Worm (Caenorhabditis elegans) whole organism, L4 larva: ENCODE measurements around the gene C14A4.9.

Experiments
- F37D6.2 ChIP-seq: sonication (generic microtip); optimal IDR thresholded peaks from 2 replicates; lab custom pipeline; 2016; ENCODE audit warnings: mild to moderate bottlenecking, missing genetic modification characterization, missing compliant biosample characterization
- F44E2.7 ChIP-seq: fragments of 200-800 bp; sonication (Bioruptor generic); IDR thresholded peaks from 2 replicates; pipeline ENCODE4 v2.1.2; 2022; ENCODE audit warnings: missing genetic modification characterization, missing compliant biosample characterization
- F49E8.2 ChIP-seq: sonication (generic microtip); optimal IDR thresholded peaks from 2 replicates; lab custom pipeline; 2016; ENCODE audit warnings: missing compliant biosample characterization, mild to moderate bottlenecking, missing genetic modification characterization, borderline replicate concordance
- R02D3.7 ChIP-seq: fragments of 150-350 bp; sonication (generic microtip); optimal IDR thresholded peaks from 3 replicates; lab custom pipeline; 2014; ENCODE audit warnings: missing biosample characterization, missing genetic modification characterization
- T20F7.1 ChIP-seq: fragments of 200-800 bp; sonication (Bioruptor generic); optimal IDR thresholded peaks from 2 replicates; lab custom pipeline; 2018; ENCODE audit warnings: mild to moderate bottlenecking, missing genetic modification characterization, missing compliant biosample characterization
- Y105C5A.15 ChIP-seq: fragments of 200-800 bp; sonication (Bioruptor generic); IDR thresholded peaks from 2 replicates; pipeline ENCODE4 v1.3.6; 2022; ENCODE audit warnings: missing genetic modification characterization, missing compliant biosample characterization
- ZK546.5 ChIP-seq, 2 experiments: sonication (generic microtip); optimal IDR thresholded peaks; 2 replicates each; lab custom pipeline; 2017; ENCODE audit warnings: missing biosample characterization in 2 of 2, missing genetic modification characterization in 2 of 2
- aha-1 ChIP-seq: fragments of 150-350 bp; peaks from one replicate; lab custom pipeline; 2014; ENCODE audit warnings: missing biosample characterization, missing genetic modification characterization
- ama-1 ChIP-seq: fragments of 150-350 bp; optimal IDR thresholded peaks from 2 replicates; lab custom pipeline; 2014; ENCODE audit warnings: inconsistent platforms, mixed read lengths
- arid-1 ChIP-seq: fragments of 200-800 bp; sonication (Bioruptor generic); conservative IDR thresholded peaks from 2 replicates; pipeline ENCODE4 v1.3.6; 2022; ENCODE audit warnings: missing genetic modification reagents, missing genetic modification characterization, missing compliant biosample characterization
- ceh-32 ChIP-seq: sonication (generic microtip); optimal IDR thresholded peaks from 2 replicates; lab custom pipeline; 2016; ENCODE audit warnings: mild to moderate bottlenecking, missing genetic modification characterization, missing compliant biosample characterization; ENCODE audit not compliant: poor library complexity
- ceh-62 ChIP-seq: sonication (generic microtip); optimal IDR thresholded peaks from 2 replicates; lab custom pipeline; 2017; ENCODE audit warnings: missing biosample characterization, missing genetic modification characterization
- ceh-82 ChIP-seq: sonication (generic microtip); optimal IDR thresholded peaks from 2 replicates; lab custom pipeline; 2017; ENCODE audit warnings: missing biosample characterization, missing genetic modification characterization
- ces-1 ChIP-seq: fragments of 150-350 bp; sonication (generic microtip); optimal IDR thresholded peaks from 4 replicates; lab custom pipeline; 2014; ENCODE audit warnings: missing biosample characterization, missing genetic modification reagents, missing genetic modification characterization
- cey-2 ChIP-seq: sonication (generic microtip); optimal IDR thresholded peaks from 3 replicates; lab custom pipeline; 2017; ENCODE audit warnings: missing genetic modification characterization, mild to moderate bottlenecking, missing compliant biosample characterization, antibody characterized with exemption, borderline replicate concordance; ENCODE audit not compliant: insufficient read depth
- ctbp-1 ChIP-seq: fragments of 200-800 bp; sonication (Bioruptor generic); IDR thresholded peaks from 2 replicates; pipeline ENCODE4 v1.3.6; 2022; ENCODE audit warnings: missing genetic modification reagents, missing genetic modification characterization, missing compliant biosample characterization
- daf-12 ChIP-seq: fragments of 150-350 bp; optimal IDR thresholded peaks from 2 replicates; lab custom pipeline; 2014; ENCODE audit warnings: missing biosample characterization, missing genetic modification reagents, missing genetic modification characterization
- daf-16 ChIP-seq, 3 experiments: sonication (generic microtip); optimal IDR thresholded peaks; 2 replicates each; lab custom pipeline; 2016 to 2017; ENCODE audit warnings: missing genetic modification characterization in 3 of 3, missing genetic modification reagents in 3 of 3, mild to moderate bottlenecking in 2 of 3, missing compliant biosample characterization in 2 of 3, missing biosample characterization in 1 of 3, moderate library complexity in 1 of 3
- daf-19 ChIP-seq: fragments of 200-800 bp; sonication (Bioruptor generic); conservative IDR thresholded peaks from 2 replicates; pipeline ENCODE4 v1.3.6; 2022; ENCODE audit warnings: missing genetic modification characterization, missing compliant biosample characterization
- dmd-9 ChIP-seq: fragments of 200-800 bp; sonication (Bioruptor generic); IDR thresholded peaks from 2 replicates; pipeline ENCODE4 v1.3.6; 2022; ENCODE audit warnings: missing genetic modification reagents, missing genetic modification characterization, missing compliant biosample characterization
- dve-1 ChIP-seq: sonication (generic microtip); optimal IDR thresholded peaks from 2 replicates; lab custom pipeline; 2017; ENCODE audit warnings: antibody characterized with exemption, mild to moderate bottlenecking, missing genetic modification characterization, missing compliant biosample characterization; ENCODE audit not compliant: insufficient read depth
- egl-43 ChIP-seq: fragments of 200-800 bp; sonication (Bioruptor generic); IDR thresholded peaks from 2 replicates; pipeline ENCODE4 v1.3.6; 2022; ENCODE audit warnings: missing genetic modification reagents, missing genetic modification characterization, missing compliant biosample characterization
- gei-8 ChIP-seq: fragments of 200-800 bp; sonication (Bioruptor generic); optimal IDR thresholded peaks from 2 replicates; lab custom pipeline; 2018; ENCODE audit warnings: mild to moderate bottlenecking, missing genetic modification characterization, missing compliant biosample characterization
- hlh-11 ChIP-seq: fragments of 200-800 bp; sonication (Bioruptor generic); optimal IDR thresholded peaks from 2 replicates; lab custom pipeline; 2018; ENCODE audit warnings: mild to moderate bottlenecking, missing genetic modification characterization, missing compliant biosample characterization
- jun-1 ChIP-seq: fragments of 150-350 bp; optimal IDR thresholded peaks from 2 replicates; lab custom pipeline; 2014; ENCODE audit warnings: missing biosample characterization, missing genetic modification reagents, missing genetic modification characterization
- lin-1 ChIP-seq: fragments of 200-800 bp; sonication (Bioruptor generic); IDR thresholded peaks from 2 replicates; pipeline ENCODE4 v1.3.6; 2022; ENCODE audit warnings: missing genetic modification reagents, missing genetic modification characterization, missing compliant biosample characterization
- lin-29 ChIP-seq: fragments of 200-800 bp; sonication (Bioruptor generic); IDR thresholded peaks from 2 replicates; pipeline ENCODE4 v1.3.6; 2022; ENCODE audit warnings: missing genetic modification reagents, missing genetic modification characterization, missing compliant biosample characterization
- lsy-2 ChIP-seq, 2 experiments: fragments of 150-350 bp in 1 of 2; sonication (generic microtip) in 1 of 2; optimal IDR thresholded peaks; 2 replicates each; lab custom pipeline; 2014 to 2017; ENCODE audit warnings: missing biosample characterization in 2 of 2, missing genetic modification characterization in 2 of 2
- madf-9 ChIP-seq: fragments of 200-800 bp; sonication (Bioruptor generic); conservative IDR thresholded peaks from 2 replicates; pipeline ENCODE4 v1.3.6; 2022; ENCODE audit warnings: missing genetic modification reagents, missing genetic modification characterization, missing compliant biosample characterization
- mdt-29 ChIP-seq: fragments of 200-800 bp; sonication (Bioruptor generic); IDR thresholded peaks from 2 replicates; pipeline ENCODE4 v1.3.6; 2022; ENCODE audit warnings: missing genetic modification reagents, missing genetic modification characterization, missing compliant biosample characterization
- mep-1 ChIP-seq: fragments of 150-350 bp; sonication (generic microtip); optimal IDR thresholded peaks from 3 replicates; lab custom pipeline; 2014; ENCODE audit warnings: missing biosample characterization, missing genetic modification characterization
- mes-2 ChIP-seq: sonication (generic microtip); optimal IDR thresholded peaks from 2 replicates; lab custom pipeline; 2016; ENCODE audit warnings: missing genotype, mild to moderate bottlenecking, missing genetic modification characterization, missing compliant biosample characterization; ENCODE audit not compliant: poor library complexity, severe bottlenecking
- mxl-3 ChIP-seq: fragments of 200-800 bp; sonication (Bioruptor generic); optimal IDR thresholded peaks from 2 replicates; lab custom pipeline; 2018; ENCODE audit warnings: mild to moderate bottlenecking, missing genetic modification characterization, missing compliant biosample characterization
- nhr-11 ChIP-seq: fragments of 150-350 bp; optimal IDR thresholded peaks from 2 replicates; lab custom pipeline; 2014; ENCODE audit warnings: missing biosample characterization, missing genetic modification characterization
- nhr-111 ChIP-seq: fragments of 200-800 bp; sonication (Bioruptor generic); optimal IDR thresholded peaks from 2 replicates; lab custom pipeline; 2018; ENCODE audit warnings: mild to moderate bottlenecking, missing genetic modification characterization, missing compliant biosample characterization
- nhr-77 ChIP-seq: fragments of 150-350 bp; optimal IDR thresholded peaks from 2 replicates; lab custom pipeline; 2014; ENCODE audit warnings: missing biosample characterization, missing genetic modification characterization
- pha-4 ChIP-seq, 2 experiments: fragments of 150-350 bp in 1 of 2; fragments of 200-800 bp in 1 of 2; sonication (Bioruptor generic) in 1 of 2; IDR thresholded peaks in 1 of 2; optimal IDR thresholded peaks in 1 of 2; 2 replicates each; pipeline versions ENCODE4 v1.3.6 to Lab custom; 2014 to 2022; ENCODE audit warnings: missing genetic modification characterization in 2 of 2, missing genetic modification reagents in 2 of 2, missing biosample characterization in 1 of 2, missing compliant biosample characterization in 1 of 2
- skn-1 ChIP-seq: fragments of 150-350 bp; optimal IDR thresholded peaks from 2 replicates; lab custom pipeline; 2014; ENCODE audit warnings: missing biosample characterization, missing genetic modification characterization
- spr-1 ChIP-seq: sonication (generic microtip); optimal IDR thresholded peaks from 2 replicates; lab custom pipeline; 2016; ENCODE audit warnings: mild to moderate bottlenecking, missing genetic modification characterization, missing compliant biosample characterization
- spr-3 ChIP-seq: fragments of 200-800 bp; sonication (Bioruptor generic); optimal IDR thresholded peaks from 2 replicates; lab custom pipeline; 2018; ENCODE audit warnings: mild to moderate bottlenecking, missing genetic modification characterization, missing compliant biosample characterization
- tag-97 ChIP-seq: fragments of 200-800 bp; sonication (Bioruptor generic); IDR thresholded peaks from 2 replicates; pipeline ENCODE4 v1.3.6; 2022; ENCODE audit warnings: missing genetic modification characterization, missing compliant biosample characterization
- tra-1 ChIP-seq: fragments of 200-800 bp; sonication (Bioruptor generic); IDR thresholded peaks from 2 replicates; pipeline ENCODE4 v1.3.6; 2022; ENCODE audit warnings: missing genetic modification reagents, missing genetic modification characterization, missing compliant biosample characterization
- unc-130 ChIP-seq: sonication (generic microtip); optimal IDR thresholded peaks from 2 replicates; lab custom pipeline; 2016; ENCODE audit warnings: missing genetic modification reagents, missing genetic modification characterization, missing compliant biosample characterization
- unc-39 ChIP-seq: sonication (generic microtip); optimal IDR thresholded peaks from 2 replicates; lab custom pipeline; 2017; ENCODE audit warnings: missing biosample characterization, missing genetic modification characterization
- unc-62 ChIP-seq, 3 experiments: fragments of 150-350 bp in 1 of 3; sonication (generic microtip); optimal IDR thresholded peaks in 2 of 3; peaks in 1 of 3; 1 replicate in 1 of 3; 2 replicates in 2 of 3; lab custom pipeline; 2014 to 2017; ENCODE audit warnings: missing biosample characterization in 3 of 3, missing genetic modification characterization in 3 of 3, missing genetic modification reagents in 3 of 3, missing genotype in 1 of 3
- zfp-3 ChIP-seq: fragments of 200-800 bp; sonication (Bioruptor generic); conservative IDR thresholded peaks from 2 replicates; pipeline ENCODE4 v1.3.6; 2022; ENCODE audit warnings: missing genetic modification reagents, missing genetic modification characterization, missing compliant biosample characterization
- zip-11 ChIP-seq: fragments of 200-800 bp; sonication (Bioruptor generic); IDR thresholded peaks from 2 replicates; pipeline ENCODE4 v1.3.6; 2022; ENCODE audit warnings: missing genetic modification characterization, missing compliant biosample characterization
- zip-2 ChIP-seq: fragments of 150-350 bp; optimal IDR thresholded peaks from 2 replicates; lab custom pipeline; 2014; ENCODE audit warnings: missing biosample characterization, missing genetic modification characterization

Gene C14A4.9

DNA sequence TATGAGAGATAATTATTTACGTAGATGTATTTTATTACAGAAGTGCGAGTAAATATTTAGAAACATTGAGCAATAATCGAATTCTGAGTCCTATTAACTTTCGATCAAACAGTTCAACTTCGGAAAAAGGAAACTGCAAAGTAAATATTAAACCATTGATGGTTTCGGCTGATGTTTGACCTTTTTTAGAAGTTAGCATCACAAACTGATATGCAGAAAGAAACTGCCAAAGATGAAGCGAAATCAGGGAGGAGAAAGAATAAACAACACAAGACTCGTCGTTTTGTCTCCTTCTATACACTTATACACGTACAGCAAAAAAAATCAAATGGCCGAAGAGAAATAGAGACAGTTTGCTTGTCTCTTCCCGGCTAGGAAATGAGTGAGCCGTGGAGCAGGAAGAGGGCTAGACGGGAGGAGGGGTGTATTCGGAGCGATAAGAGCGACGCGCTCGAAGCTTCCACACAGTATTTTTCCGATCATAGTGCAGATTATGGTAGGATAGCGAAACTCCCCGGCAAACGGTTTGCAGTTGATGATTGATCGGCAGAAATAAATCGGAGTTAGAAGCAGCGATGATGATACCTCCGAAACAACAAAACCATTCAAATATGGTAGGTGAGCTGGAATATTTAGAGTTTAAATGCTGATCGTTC lies 42.5 kb upstream of the C14A4.9 start (continued):
- TF ChIP-seq egl-43 (GFP tag; lab: Robert Waterston, UW) (peak; percentile 54; the same call in 1 of the 2 replicates), ceh-62 (no peak), unc-62 (GFP tag; optimal IDR thresholded peaks at IDR 0.05 in 1 of 2; lab: Kevin White, UChicago) (peak in 1 of 2 experiments; percentile 91), unc-62 (tag; optimal IDR thresholded peaks at IDR 0.05; lab: Kevin White, UChicago) (no peak), ama-1 (peak; percentile 42), zfp-3 (GFP tag; lab: Robert Waterston, UW) (no peak), ZK546.5 (tag; optimal IDR thresholded peaks at IDR 0.05; lab: Kevin White, UChicago) (no peak), daf-19 (GFP tag; lab: Robert Waterston, UW) (peak; percentile 69; the same call in 1 of the 2 replicates), daf-12 (no peak), lin-29 (GFP tag; lab: Robert Waterston, UW) (no peak), unc-130 (GFP tag; lab: Kevin White, UChicago) (no peak), tag-97 (no peak), madf-9 (GFP tag; lab: Robert Waterston, UW) (no peak; the same call in 1 of the 2 replicates), T20F7.1 (GFP tag; lab: Kevin White, UChicago) (no peak), unc-39 (tag; lab: Kevin White, UChicago) (no peak), mep-1 (tag; lab: Kevin White, UChicago) (peak; percentile 8), F37D6.2 (tag; lab: Kevin White, UChicago) (no peak), spr-1 (tag; lab: Kevin White, UChicago) (no peak), tra-1 (GFP tag; lab: Robert Waterston, UW) (0 out of 2 replicates have a peak, but pooled peaks have one; percentile 28), aha-1 (peak; percentile 8), ctbp-1 (GFP tag; lab: Robert Waterston, UW) (no peak), skn-1 (tag; lab: Kevin White, UChicago) (no peak), F49E8.2 (tag; lab: Kevin White, UChicago) (no peak), spr-3 (GFP tag; lab: Kevin White, UChicago) (no peak), gei-8 (GFP tag; lab: Kevin White, UChicago) (no peak), Y105C5A.15 (no peak), dve-1 (no peak), nhr-111 (GFP tag; lab: Kevin White, UChicago) (no peak), nhr-11 (tag; lab: Kevin White, UChicago) (no peak), ceh-32 (tag; lab: Kevin White, UChicago) (no peak), lin-1 (GFP tag; lab: Robert Waterston, UW) (no peak), jun-1 (tag; lab: Kevin White, UChicago) (no peak), zip-2 (tag; lab: Kevin White, UChicago) (no peak), arid-1 (GFP tag; lab: Robert Waterston, UW) (no peak), nhr-77 (tag; lab: Kevin White, UChicago) (no peak), hlh-11 (tag; lab: Kevin White, UChicago) (peak; percentile 36), ces-1 (no peak), cey-2 (no peak), mxl-3 (GFP tag; lab: Kevin White, UChicago) (no peak), daf-16 (GFP tag; optimal IDR thresholded peaks at IDR 0.05; lab: Kevin White, UChicago) (no peak), daf-16 (tag; optimal IDR thresholded peaks at IDR 0.05; lab: Kevin White, UChicago) (peak; percentile 82), mes-2 (peak; percentile 20), dmd-9 (GFP tag; lab: Robert Waterston, UW) (no peak), R02D3.7 (no peak), zip-11 (no peak), F44E2.7 (no peak), pha-4 (GFP tag; IDR thresholded peaks at IDR 0.05; lab: Robert Waterston, UW) (no peak), pha-4 (tag; optimal IDR thresholded peaks at IDR 0.05; lab: Kevin White, UChicago) (no peak), mdt-29 (GFP tag; lab: Robert Waterston, UW) (no peak), ceh-82 (tag; lab: Kevin White, UChicago) (no peak), lsy-2 (tag; optimal IDR thresholded peaks at IDR 0.05; lab: Kevin White, UChicago) (no peak)
